Fruit fly (Drosophila melanogaster) whole organism, embryonic: Measurements from ENCODE around the gene att-ORFB.

Experiments used
- Ada2b ChIP-seq: fragments of 200-800 bp; sonication (Bioruptor generic); IDR thresholded peaks from 2 replicates; pipeline ENCODE4 v1.3.6; 2022; ENCODE audit warnings: missing biosample characterization, missing genetic modification characterization
- Atf3 ChIP-seq: fragments of 200-800 bp; sonication (Bioruptor generic); optimal IDR thresholded peaks from 3 replicates; lab custom pipeline; 2016; ENCODE audit warnings: missing biosample characterization, missing genetic modification characterization
- B-H2 ChIP-seq: fragments of 200-800 bp; sonication (Bioruptor generic); optimal IDR thresholded peaks from 2 replicates; lab custom pipeline; 2018; ENCODE audit warnings: missing biosample characterization, mild to moderate bottlenecking, missing genetic modification characterization
- C15 ChIP-seq: fragments of 200-800 bp; sonication (Bioruptor generic); IDR thresholded peaks from 3 replicates; pipeline ENCODE4 v1.3.6; 2022; ENCODE audit warnings: missing biosample characterization, missing genetic modification characterization
- CG10979 ChIP-seq: fragments of 200-800 bp; sonication (Bioruptor generic); optimal IDR thresholded peaks from 2 replicates; lab custom pipeline; 2018; ENCODE audit warnings: missing biosample characterization, mild to moderate bottlenecking, missing genetic modification characterization, moderate library complexity
- CG11093 ChIP-seq: fragments of 200-800 bp; sonication (Bioruptor generic); IDR thresholded peaks from 3 replicates; pipeline ENCODE4 v1.3.6; 2022; ENCODE audit warnings: missing biosample characterization, missing genetic modification characterization
- CG11504 ChIP-seq: fragments of 200-800 bp; sonication (Bioruptor generic); optimal IDR thresholded peaks from 3 replicates; lab custom pipeline; 2019; ENCODE audit warnings: missing biosample characterization, mild to moderate bottlenecking, missing genetic modification characterization, moderate library complexity
- CG11560 ChIP-seq: fragments of 200-800 bp; sonication (Bioruptor generic); IDR thresholded peaks from 3 replicates; pipeline ENCODE4 v1.3.6; 2022; ENCODE audit warnings: missing biosample characterization, missing genetic modification characterization
- CG11695 ChIP-seq: fragments of 200-800 bp; sonication (Bioruptor generic); IDR thresholded peaks from 3 replicates; pipeline ENCODE4 v1.3.6; 2022; ENCODE audit warnings: missing biosample characterization, missing genetic modification characterization
- CG13296 ChIP-seq: fragments of 200-800 bp; sonication (Bioruptor generic); optimal IDR thresholded peaks from 3 replicates; lab custom pipeline; 2018; ENCODE audit warnings: missing biosample characterization, mild to moderate bottlenecking, missing genetic modification characterization
- CG14014 ChIP-seq: fragments of 200-800 bp; sonication (Bioruptor generic); IDR thresholded peaks from 2 replicates; pipeline ENCODE4 v1.3.6; 2022; ENCODE audit warnings: missing biosample characterization, missing genetic modification characterization
- CG31365 ChIP-seq: fragments of 200-800 bp; sonication (Bioruptor generic); optimal IDR thresholded peaks from 2 replicates; lab custom pipeline; 2018; ENCODE audit warnings: missing biosample characterization, mild to moderate bottlenecking, missing genetic modification characterization
- CG4360 ChIP-seq: fragments of 200-800 bp; sonication (Bioruptor generic); IDR thresholded peaks from 2 replicates; pipeline ENCODE4 v1.3.6; 2022; ENCODE audit warnings: missing biosample characterization, missing genetic modification characterization
- CG7745 ChIP-seq: fragments of 200-800 bp; sonication (Bioruptor generic); optimal IDR thresholded peaks from 2 replicates; lab custom pipeline; 2018; ENCODE audit warnings: missing biosample characterization, mild to moderate bottlenecking, missing genetic modification characterization, moderate library complexity
- CG7786 ChIP-seq: fragments of 200-800 bp; sonication (Bioruptor generic); optimal IDR thresholded peaks from 2 replicates; lab custom pipeline; 2016; ENCODE audit warnings: missing biosample characterization, missing genetic modification characterization
- CG8290 ChIP-seq, 3 experiments: fragments of 200-800 bp; sonication (Bioruptor generic); optimal IDR thresholded peaks; 2 replicates each; lab custom pipeline; 2016 to 2019; ENCODE audit warnings: missing biosample characterization in 3 of 3, missing genetic modification characterization in 3 of 3, mild to moderate bottlenecking in 2 of 3, moderate library complexity in 1 of 3
- CG8765 ChIP-seq: fragments of 200-800 bp; sonication (Bioruptor generic); IDR thresholded peaks from 2 replicates; pipeline ENCODE4 v1.3.6; 2022; ENCODE audit warnings: missing biosample characterization, missing genetic modification characterization
- CG9437 ChIP-seq: fragments of 200-800 bp; sonication (Bioruptor generic); optimal IDR thresholded peaks from 2 replicates; lab custom pipeline; 2018; ENCODE audit warnings: missing biosample characterization, mild to moderate bottlenecking, missing genetic modification characterization
- CG9876 ChIP-seq: fragments of 200-800 bp; sonication (Bioruptor generic); optimal IDR thresholded peaks from 2 replicates; lab custom pipeline; 2016; ENCODE audit warnings: missing biosample characterization, missing genetic modification characterization
- D ChIP-seq, 2 experiments: fragments of 200-800 bp in 1 of 2; fragments of >200 bp in 1 of 2; sonication (Bioruptor generic) in 1 of 2; optimal IDR thresholded peaks; 2 replicates in 1 of 2; 3 replicates in 1 of 2; lab custom pipeline; 2017; ENCODE audit warnings: mild to moderate bottlenecking in 1 of 2, missing biosample characterization in 1 of 2, missing genetic modification characterization in 1 of 2, missing genetic modification reagents in 1 of 2
- D19A ChIP-seq: fragments of 200-800 bp; optimal IDR thresholded peaks from 3 replicates; lab custom pipeline; 2019; ENCODE audit warnings: missing biosample characterization, mild to moderate bottlenecking, missing genetic modification characterization, moderate library complexity
- Dad ChIP-seq: fragments of 200-800 bp; sonication (Bioruptor generic); optimal IDR thresholded peaks from 3 replicates; lab custom pipeline; 2016; ENCODE audit warnings: missing biosample characterization, missing genetic modification characterization
- Dip3 ChIP-seq: fragments of 200-800 bp; sonication (Bioruptor generic); optimal IDR thresholded peaks from 3 replicates; lab custom pipeline; 2016; ENCODE audit warnings: missing biosample characterization, missing genetic modification characterization
- Elba2 ChIP-seq: fragments of 200-800 bp; sonication (Bioruptor generic); optimal IDR thresholded peaks from 3 replicates; lab custom pipeline; 2016; ENCODE audit warnings: missing biosample characterization, missing genetic modification characterization
- Ets65A ChIP-seq: fragments of 200-800 bp; sonication (Bioruptor generic); peaks from one replicate; lab custom pipeline; 2016; ENCODE audit warnings: missing biosample characterization, missing genetic modification characterization
- HLHmδ ChIP-seq: fragments of 200-800 bp; sonication (Bioruptor generic); optimal IDR thresholded peaks from 2 replicates; lab custom pipeline; 2018; ENCODE audit warnings: missing biosample characterization, mild to moderate bottlenecking, missing genetic modification characterization, moderate library complexity
- Hey ChIP-seq: fragments of 200-800 bp; sonication (Bioruptor generic); optimal IDR thresholded peaks from 3 replicates; lab custom pipeline; 2018; ENCODE audit warnings: missing biosample characterization, mild to moderate bottlenecking, missing genetic modification characterization
- Hr3 ChIP-seq: fragments of 200-800 bp; sonication (Bioruptor generic); optimal IDR thresholded peaks from 3 replicates; lab custom pipeline; 2016; ENCODE audit warnings: missing biosample characterization, missing genetic modification characterization
- Kr ChIP-seq: fragments of 200-800 bp; sonication (Bioruptor generic); optimal IDR thresholded peaks from 2 replicates; lab custom pipeline; 2017; ENCODE audit warnings: missing biosample characterization, mild to moderate bottlenecking, missing genetic modification characterization
- Nf-YA ChIP-seq: fragments of 200-800 bp; sonication (Bioruptor generic); IDR thresholded peaks from 2 replicates; pipeline ENCODE4 v1.3.6; 2022; ENCODE audit warnings: missing biosample characterization, missing genetic modification characterization
- Nf-YB ChIP-seq: fragments of 200-800 bp; sonication (Bioruptor generic); optimal IDR thresholded peaks from 3 replicates; lab custom pipeline; 2019; ENCODE audit warnings: missing biosample characterization, mild to moderate bottlenecking, missing genetic modification characterization, moderate library complexity
- cas ChIP-seq: fragments of 200-800 bp; sonication (Bioruptor generic); IDR thresholded peaks from 2 replicates; pipeline ENCODE4 v1.3.6; 2022; ENCODE audit warnings: missing biosample characterization, missing genetic modification characterization
- corto ChIP-seq: fragments of 200-800 bp; sonication (Bioruptor generic); optimal IDR thresholded peaks from 2 replicates; lab custom pipeline; 2016; ENCODE audit warnings: missing biosample characterization, mild to moderate bottlenecking, missing genetic modification characterization, moderate library complexity
- cwo ChIP-seq: fragments of 200-800 bp; sonication (Bioruptor generic); optimal IDR thresholded peaks from 3 replicates; lab custom pipeline; 2017; ENCODE audit warnings: missing biosample characterization, missing genetic modification characterization, mild to moderate bottlenecking, moderate library complexity, missing genetic modification reagents
- dmrt11E ChIP-seq: fragments of 200-800 bp; sonication (Bioruptor generic); optimal IDR thresholded peaks from 3 replicates; lab custom pipeline; 2018; ENCODE audit warnings: missing biosample characterization, mild to moderate bottlenecking, missing genetic modification characterization, moderate library complexity
- fd3F ChIP-seq: fragments of 200-800 bp; sonication (Bioruptor generic); optimal IDR thresholded peaks from 2 replicates; lab custom pipeline; 2018; ENCODE audit warnings: missing biosample characterization, mild to moderate bottlenecking, missing genetic modification characterization, moderate library complexity
- fd64A ChIP-seq: fragments of 200-800 bp; sonication (Bioruptor generic); optimal IDR thresholded peaks from 3 replicates; lab custom pipeline; 2018; ENCODE audit warnings: missing biosample characterization, mild to moderate bottlenecking, missing genetic modification characterization
- gfzf ChIP-seq: fragments of 200-800 bp; sonication (Bioruptor generic); optimal IDR thresholded peaks from 2 replicates; lab custom pipeline; 2016; ENCODE audit warnings: missing biosample characterization, mild to moderate bottlenecking, missing genetic modification characterization, moderate library complexity
- grau ChIP-seq: fragments of 200-800 bp; optimal IDR thresholded peaks from 3 replicates; lab custom pipeline; 2019; ENCODE audit warnings: missing biosample characterization, mild to moderate bottlenecking, missing genetic modification characterization, moderate library complexity
- klu ChIP-seq: fragments of 200-800 bp; sonication (Bioruptor generic); IDR thresholded peaks from 2 replicates; pipeline ENCODE4 v1.3.6; 2022; ENCODE audit warnings: missing biosample characterization, missing genetic modification characterization
- lola ChIP-seq, 3 experiments: fragments of >200 bp in 2 of 3; fragments of 200-800 bp in 1 of 3; sonication (Bioruptor generic) in 1 of 3; optimal IDR thresholded peaks; 2 replicates each; lab custom pipeline; 2017 to 2019; ENCODE audit warnings: missing biosample characterization in 3 of 3, missing genetic modification characterization in 3 of 3, mild to moderate bottlenecking in 1 of 3, moderate library complexity in 1 of 3
- odd ChIP-seq: fragments of 200-800 bp; sonication (Bioruptor generic); optimal IDR thresholded peaks from 2 replicates; lab custom pipeline; 2017; ENCODE audit warnings: missing biosample characterization, mild to moderate bottlenecking, missing genetic modification characterization
- pfk ChIP-seq: fragments of 200-800 bp; sonication (Bioruptor generic); optimal IDR thresholded peaks from 2 replicates; lab custom pipeline; 2018; ENCODE audit warnings: missing biosample characterization, mild to moderate bottlenecking, missing genetic modification characterization, moderate library complexity
- rib ChIP-seq: fragments of 200-800 bp; sonication (Bioruptor generic); IDR thresholded peaks from 2 replicates; pipeline ENCODE4 v1.3.6; 2022; ENCODE audit warnings: missing biosample characterization, missing genetic modification characterization
- slbo ChIP-seq: fragments of 200-800 bp; sonication (Bioruptor generic); IDR thresholded peaks from 2 replicates; pipeline ENCODE4 v1.3.6; 2022; ENCODE audit warnings: missing biosample characterization, missing genetic modification characterization
- toy ChIP-seq: fragments of 200-800 bp; sonication (Bioruptor generic); IDR thresholded peaks from 2 replicates; pipeline ENCODE4 v1.3.6; 2022; ENCODE audit warnings: missing biosample characterization, missing genetic modification characterization
- trem ChIP-seq: fragments of 200-800 bp; optimal IDR thresholded peaks from 3 replicates; lab custom pipeline; 2019; ENCODE audit warnings: missing biosample characterization, mild to moderate bottlenecking, missing genetic modification characterization, moderate library complexity
- wdn ChIP-seq: fragments of 200-800 bp; sonication (Bioruptor generic); IDR thresholded peaks from 2 replicates; pipeline ENCODE4 v1.3.6; 2022; ENCODE audit warnings: missing biosample characterization, missing genetic modification characterization
- zf30C ChIP-seq: fragments of 200-800 bp; sonication (Bioruptor generic); optimal IDR thresholded peaks from 3 replicates; lab custom pipeline; 2018; ENCODE audit warnings: missing biosample characterization, mild to moderate bottlenecking, missing genetic modification characterization

The att-ORFB gene

DNA sequence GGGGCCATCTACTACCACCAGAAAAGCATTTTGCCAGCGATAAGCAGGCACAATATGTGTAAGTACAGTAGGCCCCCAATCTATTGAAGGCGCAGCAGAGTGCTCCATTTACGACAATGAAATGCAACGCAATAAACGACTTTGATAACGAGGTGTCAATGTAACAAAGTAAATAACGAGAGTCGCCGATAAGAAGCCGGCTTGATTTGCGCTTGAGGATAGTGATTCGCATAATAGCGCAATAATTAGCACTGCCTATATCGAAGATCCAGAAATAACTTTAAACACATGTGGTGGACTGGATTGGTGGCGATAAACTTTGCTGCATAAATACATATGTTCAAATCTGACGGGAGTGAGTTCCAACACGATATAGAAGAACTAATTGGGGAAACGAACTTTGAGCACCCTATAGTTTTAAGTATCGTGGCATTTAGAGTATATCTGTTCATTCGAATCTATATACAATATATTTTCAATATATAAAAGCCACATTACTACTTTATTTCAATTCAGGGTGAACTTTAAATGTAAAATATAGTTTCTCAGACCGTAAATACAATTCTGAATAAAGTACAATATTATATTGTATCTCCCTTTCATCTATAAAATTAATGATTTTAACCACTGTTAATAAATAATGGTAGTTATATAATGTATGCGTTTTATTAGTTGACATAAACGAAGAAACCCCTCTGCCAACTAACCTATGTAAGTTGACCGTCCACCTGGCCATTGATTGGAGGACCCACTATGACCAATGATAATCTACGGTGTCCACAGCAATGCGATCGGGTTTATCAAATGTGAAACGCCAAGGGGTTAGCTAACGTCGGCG is 5.0 kb downstream of the att-ORFB start (continued):
- TF ChIP-seq Dip3 (GFP tag; lab: Kevin White, UChicago) (no peak), cas (GFP tag; lab: Robert Waterston, UW) (no peak), CG10979 (no peak), CG11695 (GFP tag; lab: Robert Waterston, UW) (0 out of 3 replicates have a peak, but pooled peaks have one; percentile 7), Ada2b (GFP tag; lab: Robert Waterston, UW) (no peak), dmrt11E (tag; lab: Kevin White, UChicago) (no peak), CG13296 (no peak), CG4360 (GFP tag; lab: Robert Waterston, UW) (no peak), trem (tag; lab: Kevin White, UChicago) (no peak), Dad (GFP tag; lab: Kevin White, UChicago) (no peak), Kr (GFP tag; lab: Kevin White, UChicago) (no peak), zf30C (GFP tag; lab: Kevin White, UChicago) (no peak), Hey (tag; lab: Kevin White, UChicago) (peak; percentile 39), lola (GFP tag; optimal IDR thresholded peaks at IDR 0.05; lab: Kevin White, UChicago) (peak in 1 of 3 experiments; percentile 32), HLHmδ (GFP tag; lab: Kevin White, UChicago) (no peak), CG9437 (GFP tag; lab: Kevin White, UChicago) (no peak), Nf-YB (GFP tag; lab: Kevin White, UChicago) (no peak), gfzf (GFP tag; lab: Kevin White, UChicago) (no peak), CG8765 (GFP tag; lab: Robert Waterston, UW) (no peak), Hr3 (GFP tag; lab: Kevin White, UChicago) (no peak), odd (GFP tag; lab: Kevin White, UChicago) (no peak), CG9876 (GFP tag; lab: Kevin White, UChicago) (no peak), Elba2 (no peak), pfk (GFP tag; lab: Kevin White, UChicago) (no peak), D (optimal IDR thresholded peaks at IDR 0.05; lab: Kevin White, UChicago) (no peak), D (GFP tag; optimal IDR thresholded peaks at IDR 0.05; lab: Kevin White, UChicago) (no peak), CG7745 (tag; lab: Kevin White, UChicago) (no peak), CG11093 (GFP tag; lab: Robert Waterston, UW) (no peak), klu (GFP tag; lab: Robert Waterston, UW) (no peak), CG11560 (tag; lab: Robert Waterston, UW) (no peak), cwo (GFP tag; lab: Kevin White, UChicago) (no peak), CG7786 (no peak), wdn (GFP tag; lab: Robert Waterston, UW) (no peak), grau (tag; lab: Kevin White, UChicago) (peak; percentile 88), C15 (GFP tag; lab: Robert Waterston, UW) (no peak), toy (no peak), CG31365 (no peak), rib (GFP tag; lab: Robert Waterston, UW) (peak; percentile 59), CG8290 (GFP tag; optimal IDR thresholded peaks at IDR 0.05; lab: Kevin White, UChicago) (no peak), CG8290 (tag; optimal IDR thresholded peaks at IDR 0.05; lab: Kevin White, UChicago) (peak in 1 of 2 experiments; percentile 56), Ets65A (GFP tag; lab: Kevin White, UChicago) (peak; percentile 19), Atf3 (no peak), corto (GFP tag; lab: Kevin White, UChicago) (no peak), Nf-YA (GFP tag; lab: Robert Waterston, UW) (0 out of 2 replicates have a peak, but pooled peaks have one; percentile 8), CG14014 (no peak), B-H2 (GFP tag; lab: Kevin White, UChicago) (peak; percentile 34), fd64A (no peak), fd3F (no peak), slbo (GFP tag; lab: Robert Waterston, UW) (peak; percentile 45), CG11504 (tag; lab: Kevin White, UChicago) (peak; percentile 9), D19A (peak; percentile 8)
